Fruit fly (Drosophila melanogaster): ENCODE measurements around the gene Flad2.

Flad2 gene

dm6 chr2L:13366109-13366747, 46.1 kb upstream of the Flad2 start, which contains the start of the genes Nnp-1 and Grx3 (continued):
- TF ChIP-seq Mrtf (GFP tag; IDR thresholded peaks at IDR 0.05) (no peak), CG17359 (tag; optimal IDR thresholded peaks at IDR 0.05) (no peak), Atf6 (GFP tag; IDR thresholded peaks at IDR 0.05) (no peak), CG16779 (GFP tag; IDR thresholded peaks at IDR 0.05) (no peak), CG11085 (GFP tag; IDR thresholded peaks at IDR 0.05) (no peak), ab (GFP tag; optimal IDR thresholded peaks at IDR 0.05) (no peak), CG1024 (GFP tag; IDR thresholded peaks at IDR 0.05) (no peak), bigmax (GFP tag; optimal IDR thresholded peaks at IDR 0.05) (no peak), sna (GFP tag; IDR thresholded peaks at IDR 0.05; ENCODE audit: partially characterized antibody) (no peak), CG13624 (GFP tag; optimal IDR thresholded peaks at IDR 0.05) (no peak), CG16863 (GFP tag; optimal IDR thresholded peaks at IDR 0.05) (no peak), CG6791 (GFP tag; IDR thresholded peaks at IDR 0.05; ENCODE audit: partially characterized antibody) (no peak), ara (GFP tag; IDR thresholded peaks at IDR 0.05) (no peak), z (GFP tag; IDR thresholded peaks at IDR 0.05) (no peak), CG2120 (GFP tag; optimal IDR thresholded peaks at IDR 0.05) (peak; percentile 52), bbx (GFP tag; IDR thresholded peaks at IDR 0.05; ENCODE audit: partially characterized antibody) (no peak), esg (GFP tag; conservative IDR thresholded peaks at IDR 0.05) (0 out of 2 replicates have a peak, but pooled peaks have one; percentile 29), hbn (GFP tag; IDR thresholded peaks at IDR 0.05; ENCODE audit: partially characterized antibody) (no peak), BEAF-32 (GFP tag; optimal IDR thresholded peaks at IDR 0.05) (peak; percentile 41), Ets97D (GFP tag; optimal IDR thresholded peaks at IDR 0.05) (peak; percentile 18), CG3726 (GFP tag; IDR thresholded peaks at IDR 0.05) (no peak), MTF-1 (GFP tag; optimal IDR thresholded peaks at IDR 0.05; ENCODE audit: borderline replicate concordance) (no peak), Mad (GFP tag; optimal IDR thresholded peaks at IDR 0.05) (peak; percentile 37), corto (GFP tag; optimal IDR thresholded peaks at IDR 0.05) (no peak), CG18619 (GFP tag; optimal IDR thresholded peaks at IDR 0.05) (peak; percentile 36), HmgZ (tag; optimal IDR thresholded peaks at IDR 0.05) (peak; percentile 52), Abd-B (GFP tag; optimal IDR thresholded peaks at IDR 0.05) (peak; percentile 76), CG2199 (GFP tag; IDR thresholded peaks at IDR 0.05) (no peak), CG9876 (GFP tag; optimal IDR thresholded peaks at IDR 0.05) (no peak), CG10979 (tag; optimal IDR thresholded peaks at IDR 0.05) (peak; percentile 43), repo (GFP tag; optimal IDR thresholded peaks at IDR 0.05) (no peak), D19B (GFP tag; optimal IDR thresholded peaks at IDR 0.05) (no peak), gcm2 (GFP tag; optimal IDR thresholded peaks at IDR 0.05) (no peak), E2f1 (GFP tag; IDR thresholded peaks at IDR 0.05) (0 out of 2 replicates have a peak, but pooled peaks have one; percentile 24), grn (GFP tag; optimal IDR thresholded peaks at IDR 0.05) (no peak), Dek (tag; optimal IDR thresholded peaks at IDR 0.05) (peak; percentile 55), ash1 (GFP tag; optimal IDR thresholded peaks at IDR 0.05) (no peak), CG14965 (GFP tag; optimal IDR thresholded peaks at IDR 0.05; ENCODE audit: borderline replicate concordance) (no peak), Fer2 (tag; optimal IDR thresholded peaks at IDR 0.05) (peak; percentile 54), CG10654 (GFP tag; optimal IDR thresholded peaks at IDR 0.05) (peak; percentile 30), Sin3A (optimal IDR thresholded peaks at IDR 0.05) (peak; percentile 56), jumu (GFP tag; optimal IDR thresholded peaks at IDR 0.05) (no peak), Oaz (GFP tag; IDR thresholded peaks at IDR 0.05) (no peak), Dll (GFP tag; IDR thresholded peaks at IDR 0.05; ENCODE audit: partially characterized antibody) (no peak), slp2 (GFP tag; optimal IDR thresholded peaks at IDR 0.05) (no peak), lilli (GFP tag; optimal IDR thresholded peaks at IDR 0.05) (peak; percentile 48), Hr3 (GFP tag; optimal IDR thresholded peaks at IDR 0.05) (peak; percentile 70), oc (tag; optimal IDR thresholded peaks at IDR 0.05) (no peak), CG12391 (tag; optimal IDR thresholded peaks at IDR 0.05) (no peak), Antp (GFP tag; optimal IDR thresholded peaks at IDR 0.05) (no peak), yki (optimal IDR thresholded peaks at IDR 0.05) (no peak)

Data from whole organism, embryonic.